Fruit fly (Drosophila melanogaster): ENCODE data around the gene CG34345.

DNA sequence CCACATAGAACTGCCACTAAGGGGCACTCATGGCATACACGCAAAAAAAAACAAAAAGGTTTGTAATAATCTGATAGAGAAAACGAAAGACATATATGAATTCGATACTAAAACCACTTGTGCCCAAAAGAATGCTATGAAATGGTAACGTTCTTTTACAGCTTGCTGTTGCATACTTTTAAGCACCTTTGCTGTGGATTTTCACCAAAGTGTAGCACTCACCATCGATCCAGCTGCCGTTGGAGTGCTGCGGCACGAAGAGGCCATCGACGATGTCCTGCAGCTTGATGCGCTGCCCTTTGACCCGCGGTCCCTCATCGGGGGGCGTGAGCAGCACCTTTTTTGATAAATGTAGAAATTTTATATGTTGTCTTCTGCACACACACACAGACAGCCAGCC lies 43.9 kb upstream of the CG34345 start:
- TF ChIP-seq Myc (optimal IDR thresholded peaks at IDR 0.05) (no peak), psq (optimal IDR thresholded peaks at IDR 0.05) (no peak), h (optimal IDR thresholded peaks at IDR 0.05) (no peak), Sin3A (optimal IDR thresholded peaks at IDR 0.05) (no peak), insv (optimal IDR thresholded peaks at IDR 0.05) (no peak), ttk (optimal IDR thresholded peaks at IDR 0.05) (no peak)
